Fruit fly (Drosophila melanogaster) whole organism, prepupa: Measurements from ENCODE around the gene TotC.
A peak's percentile ranks its signal among the peaks of the same experiment; 100 is the strongest.

Source experiments
- Blimp-1 ChIP-seq: fragments of 200-800 bp; sonication (Bioruptor generic); optimal IDR thresholded peaks from 3 replicates; lab custom pipeline; 2017; ENCODE audit warnings: missing biosample characterization, missing genetic modification characterization, mild to moderate bottlenecking, moderate library complexity, missing genetic modification reagents
- CG10669 ChIP-seq: fragments of 200-800 bp; sonication (Bioruptor generic); optimal IDR thresholded peaks from 3 replicates; lab custom pipeline; 2018; ENCODE audit warnings: missing biosample characterization, mild to moderate bottlenecking, missing genetic modification characterization, moderate library complexity
- CG11294 ChIP-seq: fragments of 200-800 bp; sonication (Bioruptor generic); IDR thresholded peaks from 2 replicates; pipeline ENCODE4 v1.3.6; 2022; ENCODE audit warnings: missing biosample characterization, missing genetic modification characterization
- CG11762 ChIP-seq: fragments of 200-800 bp; sonication (Bioruptor generic); optimal IDR thresholded peaks from 3 replicates; lab custom pipeline; 2016; ENCODE audit warnings: missing biosample characterization, missing genetic modification characterization; ENCODE audit not compliant: insufficient read depth
- CG1621 ChIP-seq: fragments of 200-800 bp; sonication (Bioruptor generic); optimal IDR thresholded peaks from 3 replicates; lab custom pipeline; 2018; ENCODE audit warnings: missing biosample characterization, mild to moderate bottlenecking, missing genetic modification characterization
- CG16779 ChIP-seq: fragments of 200-800 bp; sonication (Bioruptor generic); optimal IDR thresholded peaks from 3 replicates; lab custom pipeline; 2017; ENCODE audit warnings: missing biosample characterization, mild to moderate bottlenecking, missing genetic modification characterization
- CG32006 ChIP-seq: fragments of 200-800 bp; sonication (Bioruptor generic); optimal IDR thresholded peaks from 3 replicates; lab custom pipeline; 2017; ENCODE audit warnings: missing biosample characterization, mild to moderate bottlenecking, missing genetic modification characterization
- CG34406 ChIP-seq: fragments of 200-800 bp; sonication (Bioruptor generic); optimal IDR thresholded peaks from 3 replicates; lab custom pipeline; 2016; ENCODE audit warnings: missing biosample characterization, missing genetic modification characterization
- CG3919 ChIP-seq: fragments of 200-800 bp; sonication (Bioruptor generic); optimal IDR thresholded peaks from 3 replicates; lab custom pipeline; 2016; ENCODE audit warnings: missing biosample characterization, missing genetic modification characterization
- CG4318 ChIP-seq: fragments of 200-800 bp; sonication (Bioruptor generic); optimal IDR thresholded peaks from 3 replicates; lab custom pipeline; 2017; ENCODE audit warnings: missing biosample characterization, mild to moderate bottlenecking, missing genetic modification characterization
- CG6276 ChIP-seq: fragments of 200-800 bp; sonication (Bioruptor generic); optimal IDR thresholded peaks from 2 replicates; lab custom pipeline; 2017; ENCODE audit warnings: missing biosample characterization, mild to moderate bottlenecking, missing genetic modification characterization
- CG6792 ChIP-seq: fragments of 200-800 bp; sonication (Bioruptor generic); optimal IDR thresholded peaks from 3 replicates; lab custom pipeline; 2016; ENCODE audit warnings: missing biosample characterization, missing genetic modification characterization
- CG6854 ChIP-seq: fragments of 200-800 bp; sonication (Bioruptor generic); optimal IDR thresholded peaks from 2 replicates; lab custom pipeline; 2017; ENCODE audit warnings: missing biosample characterization, mild to moderate bottlenecking, missing genetic modification characterization
- CG8119 ChIP-seq: fragments of 200-800 bp; sonication (Bioruptor generic); IDR thresholded peaks from 3 replicates; pipeline ENCODE4 v1.3.6; 2022; ENCODE audit warnings: missing biosample characterization, missing genetic modification characterization
- CG8319 ChIP-seq: fragments of 200-800 bp; sonication (Bioruptor generic); optimal IDR thresholded peaks from 3 replicates; lab custom pipeline; 2016; ENCODE audit warnings: missing biosample characterization, missing genetic modification characterization
- CG8632 ChIP-seq: fragments of 200-800 bp; sonication (Bioruptor generic); optimal IDR thresholded peaks from 3 replicates; lab custom pipeline; 2016; ENCODE audit warnings: missing biosample characterization, missing genetic modification characterization
- CG9139 ChIP-seq: fragments of 200-800 bp; sonication (Bioruptor generic); optimal IDR thresholded peaks from 3 replicates; lab custom pipeline; 2017; ENCODE audit warnings: missing biosample characterization, mild to moderate bottlenecking, missing genetic modification characterization
- Eip75B ChIP-seq: fragments of 200-800 bp; sonication (Bioruptor generic); optimal IDR thresholded peaks from 3 replicates; lab custom pipeline; 2016; ENCODE audit warnings: missing biosample characterization, missing genetic modification characterization
- Eip78C ChIP-seq: fragments of 200-800 bp; sonication (Bioruptor generic); peaks from one replicate; lab custom pipeline; 2016; ENCODE audit warnings: missing biosample characterization, missing genetic modification characterization
- Ets21C ChIP-seq: fragments of 200-800 bp; sonication (Bioruptor generic); optimal IDR thresholded peaks from 3 replicates; lab custom pipeline; 2016; ENCODE audit warnings: missing biosample characterization, missing genetic modification characterization
- Gug ChIP-seq: fragments of 200-800 bp; sonication (Bioruptor generic); IDR thresholded peaks from 2 replicates; pipeline ENCODE4 v1.3.6; 2022; ENCODE audit warnings: missing biosample characterization, missing genetic modification characterization
- Hr38 ChIP-seq: sonication (Bioruptor generic); optimal IDR thresholded peaks from 2 replicates; lab custom pipeline; 2016; ENCODE audit warnings: missing biosample characterization, missing genetic modification characterization
- Hr39 ChIP-seq: fragments of 200-800 bp; sonication (Bioruptor generic); optimal IDR thresholded peaks from 2 replicates; lab custom pipeline; 2016; ENCODE audit warnings: missing biosample characterization, missing genetic modification characterization
- Met ChIP-seq: fragments of 200-800 bp; sonication (Bioruptor generic); optimal IDR thresholded peaks from 3 replicates; lab custom pipeline; 2016; ENCODE audit warnings: missing biosample characterization, missing genetic modification characterization
- OdsH ChIP-seq: fragments of 200-800 bp; sonication (Bioruptor generic); optimal IDR thresholded peaks from 3 replicates; lab custom pipeline; 2016; ENCODE audit warnings: missing biosample characterization, missing genetic modification characterization
- Smox ChIP-seq: fragments of 200-800 bp; sonication (Bioruptor generic); optimal IDR thresholded peaks from 3 replicates; lab custom pipeline; 2016; ENCODE audit warnings: missing biosample characterization, missing genetic modification characterization
- Sox102F ChIP-seq: fragments of 200-800 bp; sonication (Bioruptor generic); optimal IDR thresholded peaks from 2 replicates; lab custom pipeline; 2016; ENCODE audit warnings: missing biosample characterization, mild to moderate bottlenecking, missing genetic modification characterization
- Sox15 ChIP-seq: fragments of 200-800 bp; sonication (Bioruptor generic); optimal IDR thresholded peaks from 3 replicates; lab custom pipeline; 2016; ENCODE audit warnings: missing biosample characterization, missing genetic modification characterization
- achi ChIP-seq: fragments of 200-800 bp; sonication (Bioruptor generic); optimal IDR thresholded peaks from 3 replicates; lab custom pipeline; 2016; ENCODE audit warnings: missing biosample characterization, missing genetic modification characterization
- acj6 ChIP-seq: fragments of 200-800 bp; sonication (Bioruptor generic); optimal IDR thresholded peaks from 3 replicates; lab custom pipeline; 2016; ENCODE audit warnings: missing biosample characterization, missing genetic modification characterization
- dac ChIP-seq: fragments of 200-800 bp; sonication (Bioruptor generic); optimal IDR thresholded peaks from 2 replicates; lab custom pipeline; 2017; ENCODE audit warnings: missing biosample characterization, mild to moderate bottlenecking, missing genetic modification characterization
- dsx ChIP-seq: fragments of 200-800 bp; optimal IDR thresholded peaks from 3 replicates; lab custom pipeline; 2019; ENCODE audit warnings: missing biosample characterization, mild to moderate bottlenecking, missing genetic modification characterization, moderate library complexity; ENCODE audit not compliant: poor library complexity, severe bottlenecking
- eg ChIP-seq: fragments of 200-800 bp; sonication (Bioruptor generic); IDR thresholded peaks from 3 replicates; pipeline ENCODE4 v1.3.6; 2022; ENCODE audit warnings: missing biosample characterization, missing genetic modification characterization
- esn ChIP-seq: fragments of 200-800 bp; sonication (Bioruptor generic); optimal IDR thresholded peaks from 2 replicates; lab custom pipeline; 2016; ENCODE audit warnings: missing biosample characterization, mild to moderate bottlenecking, missing genetic modification characterization, moderate library complexity
- fd59A ChIP-seq: fragments of 200-800 bp; sonication (Bioruptor generic); optimal IDR thresholded peaks from 2 replicates; lab custom pipeline; 2017; ENCODE audit warnings: missing biosample characterization, mild to moderate bottlenecking, missing genetic modification characterization, missing genetic modification reagents
- fd85E ChIP-seq: fragments of 200-800 bp; sonication (Bioruptor generic); optimal IDR thresholded peaks from 3 replicates; lab custom pipeline; 2016; ENCODE audit warnings: missing biosample characterization, missing genetic modification characterization
- fkh ChIP-seq: fragments of 200-800 bp; sonication (Bioruptor generic); optimal IDR thresholded peaks from 3 replicates; lab custom pipeline; 2017; ENCODE audit warnings: missing biosample characterization, mild to moderate bottlenecking, missing genetic modification characterization, moderate library complexity
- ss ChIP-seq, 2 experiments: fragments of 200-800 bp; sonication (Bioruptor generic); optimal IDR thresholded peaks; 2 replicates in 1 of 2; 3 replicates in 1 of 2; lab custom pipeline; 2017 to 2018; ENCODE audit warnings: mild to moderate bottlenecking in 2 of 2, missing biosample characterization in 2 of 2, missing genetic modification characterization in 2 of 2, moderate library complexity in 1 of 2
- svp ChIP-seq: fragments of 200-800 bp; sonication (Bioruptor generic); peaks from one replicate; lab custom pipeline; 2016; ENCODE audit warnings: missing biosample characterization, missing genetic modification characterization

TotC gene

dm6 chr3R:20901656-20902055, 28.9 kb downstream of the TotC start, which contains the start of gene Grik:
TSS of gene Grik (plus strand) at chr3R:20901956.
- TF ChIP-seq CG8319 (GFP tag; lab: Kevin White, UChicago): no peak
- TF ChIP-seq fkh (GFP tag; lab: Kevin White, UChicago): no peak
- TF ChIP-seq Hr39 (GFP tag; lab: Kevin White, UChicago): no peak
- no peak for TF ChIP-seq Sox15 (GFP tag; lab: Kevin White, UChicago)
- TF ChIP-seq acj6 (GFP tag; lab: Kevin White, UChicago): no peak
- no peak for TF ChIP-seq CG10669 (GFP tag; lab: Kevin White, UChicago)
- no peak for TF ChIP-seq Met (GFP tag; lab: Kevin White, UChicago)
- TF ChIP-seq Eip78C (GFP tag; lab: Kevin White, UChicago): no peak
- no peak for TF ChIP-seq Eip75B (GFP tag; lab: Kevin White, UChicago)
- TF ChIP-seq, all 60 proteins: peak for 0

dm6 chr3R:20905418-20905817, 32.6 kb downstream of the TotC start, which contains the start of gene TotX:
TSS of gene TotX (minus strand) at chr3R:20905518.
- TF ChIP-seq CG11762 (GFP tag; lab: Kevin White, UChicago) (no peak), ss (GFP tag; optimal IDR thresholded peaks at IDR 0.05; lab: Kevin White, UChicago) (no peak), Hr38 (GFP tag; lab: Kevin White, UChicago) (no peak), dsx (GFP tag; lab: Kevin White, UChicago) (no peak), Sox15 (GFP tag; lab: Kevin White, UChicago) (no peak), Sox102F (no peak), CG11294 (GFP tag; lab: Robert Waterston, UW) (no peak), CG6276 (no peak), achi (GFP tag; lab: Kevin White, UChicago) (no peak), Gug (GFP tag; lab: Robert Waterston, UW) (no peak), CG8119 (GFP tag; lab: Robert Waterston, UW) (no peak), dac (no peak), Met (GFP tag; lab: Kevin White, UChicago) (no peak), CG3919 (GFP tag; lab: Kevin White, UChicago) (no peak), fd59A (GFP tag; lab: Kevin White, UChicago) (no peak), Blimp-1 (GFP tag; lab: Kevin White, UChicago) (no peak), Smox (GFP tag; lab: Kevin White, UChicago) (no peak), Eip75B (GFP tag; lab: Kevin White, UChicago) (no peak)

- TF ChIP-seq Met (GFP tag; lab: Kevin White, UChicago) (no peak), fd59A (GFP tag; lab: Kevin White, UChicago) (no peak), CG3919 (GFP tag; lab: Kevin White, UChicago) (no peak), Eip78C (GFP tag; lab: Kevin White, UChicago) (no peak), Blimp-1 (GFP tag; lab: Kevin White, UChicago) (no peak), CG9139 (GFP tag; lab: Kevin White, UChicago) (no peak), CG6792 (GFP tag; lab: Kevin White, UChicago) (no peak), Hr39 (GFP tag; lab: Kevin White, UChicago) (no peak), svp (no peak), Gug (GFP tag; lab: Robert Waterston, UW) (no peak), CG1621 (no peak), OdsH (GFP tag; lab: Kevin White, UChicago) (no peak), esn (no peak), CG4318 (GFP tag; lab: Kevin White, UChicago) (no peak), CG16779 (no peak)
Measured at dm6 chr3R:20908641-20909040, 35.9 kb downstream of the TotC start.

dm6 chr3R:20912725-20913124, 39.9 kb downstream of the TotC start:
- TF ChIP-seq CG34406 (GFP tag; lab: Kevin White, UChicago) (no peak), CG32006 (GFP tag; lab: Kevin White, UChicago) (no peak), Ets21C (no peak), fd85E (GFP tag; lab: Kevin White, UChicago) (no peak), CG8632 (GFP tag; lab: Kevin White, UChicago) (no peak), CG6854 (GFP tag; lab: Kevin White, UChicago) (peak; percentile 5), CG6792 (GFP tag; lab: Kevin White, UChicago) (no peak), svp (peak; percentile 77), Eip78C (GFP tag; lab: Kevin White, UChicago) (peak; percentile 44), ss (GFP tag; optimal IDR thresholded peaks at IDR 0.05; lab: Kevin White, UChicago) (no peak), eg (GFP tag; lab: Robert Waterston, UW) (0 out of 3 replicates have a peak, but pooled peaks have one; percentile 11)
